Worm (Caenorhabditis elegans) whole organism, late embryonic: ENCODE measurements around the gene F40G9.9.
A peak's percentile ranks its signal among the peaks of the same experiment; 100 is the strongest.

ENCODE experiments used
- K02D7.2 ChIP-seq: sonication (generic microtip); optimal IDR thresholded peaks from 2 replicates; lab custom pipeline; 2017; ENCODE audit warnings: mild to moderate bottlenecking, missing genetic modification characterization, missing compliant biosample characterization
- T23F11.4 ChIP-seq: fragments of 200-800 bp; sonication (Bioruptor generic); optimal IDR thresholded peaks from 2 replicates; lab custom pipeline; 2018; ENCODE audit warnings: mild to moderate bottlenecking, missing genetic modification characterization, missing compliant biosample characterization
- ceh-2 ChIP-seq: sonication (generic microtip); optimal IDR thresholded peaks from 2 replicates; lab custom pipeline; 2016; ENCODE audit warnings: missing genotype, missing genetic modification characterization, missing compliant biosample characterization
- ceh-45 ChIP-seq: fragments of 200-800 bp; sonication (Bioruptor generic); IDR thresholded peaks from 2 replicates; pipeline ENCODE4 v1.3.6; 2022; ENCODE audit warnings: missing genetic modification reagents, missing genetic modification characterization, missing compliant biosample characterization
- dve-1 ChIP-seq: sonication (generic microtip); optimal IDR thresholded peaks from 2 replicates; lab custom pipeline; 2017; ENCODE audit warnings: antibody characterized with exemption, mild to moderate bottlenecking, missing genetic modification characterization, missing compliant biosample characterization
- gmeb-2 ChIP-seq: sonication (generic microtip); optimal IDR thresholded peaks from 2 replicates; lab custom pipeline; 2016; ENCODE audit warnings: missing genetic modification characterization, inconsistent platforms, missing compliant biosample characterization
- nfya-1 ChIP-seq: sonication (generic microtip); optimal IDR thresholded peaks from 2 replicates; lab custom pipeline; 2017; ENCODE audit warnings: missing genetic modification characterization, mild to moderate bottlenecking, missing compliant biosample characterization, antibody characterized with exemption, moderate library complexity
- sox-2 ChIP-seq: fragments of 200-800 bp; sonication (Bioruptor generic); IDR thresholded peaks from 2 replicates; pipeline ENCODE4 v1.3.6; 2022; ENCODE audit warnings: missing genetic modification reagents, missing genetic modification characterization, missing compliant biosample characterization
- sox-4 ChIP-seq: sonication (generic microtip); optimal IDR thresholded peaks from 2 replicates; lab custom pipeline; 2017; ENCODE audit warnings: mild to moderate bottlenecking, missing genetic modification characterization, inconsistent platforms, missing compliant biosample characterization
- unc-55 ChIP-seq: sonication (generic microtip); optimal IDR thresholded peaks from 2 replicates; lab custom pipeline; 2017; ENCODE audit warnings: missing biosample characterization, missing genetic modification reagents, missing genetic modification characterization
- ztf-16 ChIP-seq: sonication (generic microtip); optimal IDR thresholded peaks from 2 replicates; lab custom pipeline; 2017; ENCODE audit warnings: missing genetic modification characterization, missing compliant biosample characterization

ce11 chrIII:131627-132026 lies 39.9 kb downstream of the F40G9.9 start:
- TF ChIP-seq gmeb-2 (tag; lab: Kevin White, UChicago) (no peak), ceh-45 (GFP tag; lab: Robert Waterston, UW) (no peak), unc-55 (GFP tag; lab: Kevin White, UChicago) (no peak), nfya-1 (tag; lab: Kevin White, UChicago) (peak; percentile 34), sox-4 (tag; lab: Kevin White, UChicago) (no peak), ztf-16 (tag; lab: Kevin White, UChicago) (no peak), ceh-2 (no peak), K02D7.2 (tag; lab: Kevin White, UChicago) (no peak), dve-1 (tag; lab: Kevin White, UChicago) (no peak), sox-2 (no peak), T23F11.4 (GFP tag; lab: Kevin White, UChicago) (no peak)
